Worm (Caenorhabditis elegans) whole organism, L4 larva: Measurements from ENCODE around the gene dhs-14.

ENCODE experiments used
- F26F4.8 ChIP-seq: fragments of 200-800 bp; sonication (Bioruptor generic); conservative IDR thresholded peaks from 2 replicates; pipeline ENCODE4 v1.3.6; 2022; ENCODE audit warnings: missing genetic modification characterization, missing compliant biosample characterization
- F44E2.7 ChIP-seq: fragments of 200-800 bp; sonication (Bioruptor generic); IDR thresholded peaks from 2 replicates; pipeline ENCODE4 v2.1.2; 2022; ENCODE audit warnings: missing genetic modification characterization, missing compliant biosample characterization
- F49E8.2 ChIP-seq: sonication (generic microtip); optimal IDR thresholded peaks from 2 replicates; lab custom pipeline; 2016; ENCODE audit warnings: missing compliant biosample characterization, mild to moderate bottlenecking, missing genetic modification characterization, borderline replicate concordance
- R02D3.7 ChIP-seq: fragments of 150-350 bp; sonication (generic microtip); optimal IDR thresholded peaks from 3 replicates; lab custom pipeline; 2014; ENCODE audit warnings: missing biosample characterization, missing genetic modification characterization
- Y105C5A.15 ChIP-seq: fragments of 200-800 bp; sonication (Bioruptor generic); IDR thresholded peaks from 2 replicates; pipeline ENCODE4 v1.3.6; 2022; ENCODE audit warnings: missing genetic modification characterization, missing compliant biosample characterization
- Y48G9A.11 ChIP-seq: fragments of 200-800 bp; sonication (Bioruptor generic); IDR thresholded peaks from 2 replicates; pipeline ENCODE4 v1.3.6; 2022; ENCODE audit warnings: missing genetic modification reagents, missing genetic modification characterization, missing compliant biosample characterization
- Y5F2A.4 ChIP-seq: fragments of 200-800 bp; sonication (Bioruptor generic); optimal IDR thresholded peaks from 2 replicates; lab custom pipeline; 2018; ENCODE audit warnings: mild to moderate bottlenecking, missing genetic modification characterization, missing compliant biosample characterization
- ZK546.5 ChIP-seq, 2 experiments: sonication (generic microtip); optimal IDR thresholded peaks; 2 replicates each; lab custom pipeline; 2017; ENCODE audit warnings: missing biosample characterization in 2 of 2, missing genetic modification characterization in 2 of 2
- attf-4 ChIP-seq: sonication (generic microtip); optimal IDR thresholded peaks from 3 replicates; lab custom pipeline; 2017; ENCODE audit warnings: missing biosample characterization, missing genetic modification characterization
- ceh-28 ChIP-seq: fragments of 150-350 bp; optimal IDR thresholded peaks from 2 replicates; lab custom pipeline; 2014; ENCODE audit warnings: missing biosample characterization, missing genetic modification reagents, missing genetic modification characterization
- ceh-44 ChIP-seq: fragments of 200-800 bp; sonication (Bioruptor generic); IDR thresholded peaks from 2 replicates; pipeline ENCODE4 v1.3.6; 2022; ENCODE audit warnings: missing genetic modification reagents, missing genetic modification characterization, missing compliant biosample characterization
- ceh-82 ChIP-seq: sonication (generic microtip); optimal IDR thresholded peaks from 2 replicates; lab custom pipeline; 2017; ENCODE audit warnings: missing biosample characterization, missing genetic modification characterization
- daf-16 ChIP-seq, 3 experiments: sonication (generic microtip); optimal IDR thresholded peaks; 2 replicates each; lab custom pipeline; 2016 to 2017; ENCODE audit warnings: missing genetic modification characterization in 3 of 3, missing genetic modification reagents in 3 of 3, mild to moderate bottlenecking in 2 of 3, missing compliant biosample characterization in 2 of 3, missing biosample characterization in 1 of 3, moderate library complexity in 1 of 3
- daf-8 ChIP-seq: fragments of 200-800 bp; sonication (Bioruptor generic); IDR thresholded peaks from 2 replicates; pipeline ENCODE4 v1.3.6; 2022; ENCODE audit warnings: missing genetic modification characterization, missing compliant biosample characterization
- dmd-6 ChIP-seq: fragments of 200-800 bp; sonication (Bioruptor generic); IDR thresholded peaks from 2 replicates; pipeline ENCODE4 v1.3.6; 2022; ENCODE audit warnings: missing genetic modification reagents, missing genetic modification characterization, missing compliant biosample characterization
- dve-1 ChIP-seq: sonication (generic microtip); optimal IDR thresholded peaks from 2 replicates; lab custom pipeline; 2017; ENCODE audit warnings: antibody characterized with exemption, mild to moderate bottlenecking, missing genetic modification characterization, missing compliant biosample characterization; ENCODE audit not compliant: insufficient read depth
- egl-43 ChIP-seq: fragments of 200-800 bp; sonication (Bioruptor generic); IDR thresholded peaks from 2 replicates; pipeline ENCODE4 v1.3.6; 2022; ENCODE audit warnings: missing genetic modification reagents, missing genetic modification characterization, missing compliant biosample characterization
- jun-1 ChIP-seq: fragments of 150-350 bp; optimal IDR thresholded peaks from 2 replicates; lab custom pipeline; 2014; ENCODE audit warnings: missing biosample characterization, missing genetic modification reagents, missing genetic modification characterization
- lir-3 ChIP-seq: sonication (generic microtip); optimal IDR thresholded peaks from 2 replicates; lab custom pipeline; 2016; ENCODE audit warnings: mild to moderate bottlenecking, missing genetic modification characterization, missing compliant biosample characterization
- mdt-29 ChIP-seq: fragments of 200-800 bp; sonication (Bioruptor generic); IDR thresholded peaks from 2 replicates; pipeline ENCODE4 v1.3.6; 2022; ENCODE audit warnings: missing genetic modification reagents, missing genetic modification characterization, missing compliant biosample characterization
- mep-1 ChIP-seq: fragments of 150-350 bp; sonication (generic microtip); optimal IDR thresholded peaks from 3 replicates; lab custom pipeline; 2014; ENCODE audit warnings: missing biosample characterization, missing genetic modification characterization
- mxl-2 ChIP-seq: fragments of 200-800 bp; sonication (Bioruptor generic); conservative IDR thresholded peaks from 2 replicates; pipeline ENCODE4 v1.3.6; 2022; ENCODE audit warnings: missing genetic modification reagents, missing genetic modification characterization, missing compliant biosample characterization
- nhr-102 ChIP-seq: sonication (generic microtip); optimal IDR thresholded peaks from 2 replicates; lab custom pipeline; 2016; ENCODE audit warnings: mild to moderate bottlenecking, missing genetic modification characterization, moderate library complexity, missing compliant biosample characterization
- nhr-111 ChIP-seq: fragments of 200-800 bp; sonication (Bioruptor generic); optimal IDR thresholded peaks from 2 replicates; lab custom pipeline; 2018; ENCODE audit warnings: mild to moderate bottlenecking, missing genetic modification characterization, missing compliant biosample characterization
- nhr-28 ChIP-seq: fragments of 150-350 bp; optimal IDR thresholded peaks from 2 replicates; lab custom pipeline; 2014; ENCODE audit warnings: missing biosample characterization, missing genetic modification characterization
- nhr-42 ChIP-seq: fragments of 200-800 bp; sonication (Bioruptor generic); IDR thresholded peaks from 2 replicates; pipeline ENCODE4 v1.3.6; 2022; ENCODE audit warnings: missing genetic modification characterization, missing compliant biosample characterization
- nhr-6 ChIP-seq: fragments of 150-350 bp; optimal IDR thresholded peaks from 2 replicates; lab custom pipeline; 2014; ENCODE audit warnings: missing biosample characterization, missing genetic modification characterization
- pha-4 ChIP-seq, 2 experiments: fragments of 150-350 bp in 1 of 2; fragments of 200-800 bp in 1 of 2; sonication (Bioruptor generic) in 1 of 2; IDR thresholded peaks in 1 of 2; optimal IDR thresholded peaks in 1 of 2; 2 replicates each; pipeline versions ENCODE4 v1.3.6 to Lab custom; 2014 to 2022; ENCODE audit warnings: missing genetic modification characterization in 2 of 2, missing genetic modification reagents in 2 of 2, missing biosample characterization in 1 of 2, missing compliant biosample characterization in 1 of 2
- php-3 ChIP-seq: fragments of 200-800 bp; sonication (Bioruptor generic); IDR thresholded peaks from 2 replicates; pipeline ENCODE4 v1.3.6; 2022; ENCODE audit warnings: missing genetic modification reagents, missing genetic modification characterization, missing compliant biosample characterization
- pqm-1 ChIP-seq: sonication (generic microtip); optimal IDR thresholded peaks from 2 replicates; lab custom pipeline; 2017; ENCODE audit warnings: missing biosample characterization, missing genetic modification characterization
- saeg-2 ChIP-seq: fragments of 200-800 bp; sonication (Bioruptor generic); IDR thresholded peaks from 2 replicates; pipeline ENCODE4 v1.3.6; 2022; ENCODE audit warnings: missing genetic modification reagents, missing genetic modification characterization, missing compliant biosample characterization
- set-16 ChIP-seq: fragments of 200-800 bp; sonication (Bioruptor generic); IDR thresholded peaks from 2 replicates; pipeline ENCODE4 v1.3.6; 2022; ENCODE audit warnings: missing genetic modification reagents, missing genetic modification characterization, missing compliant biosample characterization
- skn-1 ChIP-seq: fragments of 150-350 bp; optimal IDR thresholded peaks from 2 replicates; lab custom pipeline; 2014; ENCODE audit warnings: missing biosample characterization, missing genetic modification characterization
- snpc-1.2 ChIP-seq: fragments of 200-800 bp; sonication (Bioruptor generic); IDR thresholded peaks from 2 replicates; pipeline ENCODE4 v1.3.6; 2022; ENCODE audit warnings: missing genetic modification reagents, missing genetic modification characterization, missing compliant biosample characterization
- spr-3 ChIP-seq: fragments of 200-800 bp; sonication (Bioruptor generic); optimal IDR thresholded peaks from 2 replicates; lab custom pipeline; 2018; ENCODE audit warnings: mild to moderate bottlenecking, missing genetic modification characterization, missing compliant biosample characterization
- unc-62 ChIP-seq, 3 experiments: fragments of 150-350 bp in 1 of 3; sonication (generic microtip); optimal IDR thresholded peaks in 2 of 3; peaks in 1 of 3; 1 replicate in 1 of 3; 2 replicates in 2 of 3; lab custom pipeline; 2014 to 2017; ENCODE audit warnings: missing biosample characterization in 3 of 3, missing genetic modification characterization in 3 of 3, missing genetic modification reagents in 3 of 3, missing genotype in 1 of 3
- vab-7 ChIP-seq: fragments of 200-800 bp; sonication (Bioruptor generic); IDR thresholded peaks from 2 replicates; pipeline ENCODE4 v1.3.6; 2022; ENCODE audit warnings: missing genetic modification reagents, missing genetic modification characterization, missing compliant biosample characterization
- zfp-3 ChIP-seq: fragments of 200-800 bp; sonication (Bioruptor generic); conservative IDR thresholded peaks from 2 replicates; pipeline ENCODE4 v1.3.6; 2022; ENCODE audit warnings: missing genetic modification reagents, missing genetic modification characterization, missing compliant biosample characterization
- ztf-11 ChIP-seq: fragments of 150-350 bp; optimal IDR thresholded peaks from 2 replicates; lab custom pipeline; 2014; ENCODE audit warnings: missing biosample characterization, missing genetic modification characterization

dhs-14 gene

ce11 chrV:2767465-2767864 lies 2.5 kb upstream of the dhs-14 start, which contains the start of gene R05D8.9:
Gene R05D8.9 (minus strand): TSS chrV:2767565.
- no peak for TF ChIP-seq egl-43 (GFP tag; lab: Robert Waterston, UW)
- no peak for TF ChIP-seq nhr-42 (GFP tag; lab: Robert Waterston, UW)
- no peak; the same call in 1 of the 2 replicates for TF ChIP-seq dmd-6 (GFP tag; lab: Robert Waterston, UW)
- no peak for TF ChIP-seq mep-1 (tag; lab: Kevin White, UChicago)
- no peak for TF ChIP-seq F44E2.7 (GFP tag; lab: Robert Waterston, UW)
- TF ChIP-seq mxl-2 (GFP tag; lab: Robert Waterston, UW): no peak
- TF ChIP-seq zfp-3 (GFP tag; lab: Robert Waterston, UW): no peak
- no peak for TF ChIP-seq ceh-28 (tag; lab: Kevin White, UChicago)
- TF ChIP-seq F26F4.8: no peak
- peak in 1 of 2 experiments; percentile 64 for TF ChIP-seq unc-62 (GFP tag; optimal IDR thresholded peaks at IDR 0.05 in 1 of 2; lab: Kevin White, UChicago)
- no peak for TF ChIP-seq unc-62 (tag; optimal IDR thresholded peaks at IDR 0.05; lab: Kevin White, UChicago)
- no peak for TF ChIP-seq ZK546.5 (tag; optimal IDR thresholded peaks at IDR 0.05; lab: Kevin White, UChicago)
- TF ChIP-seq saeg-2 (GFP tag; lab: Robert Waterston, UW): no peak
- no peak for TF ChIP-seq jun-1 (tag; lab: Kevin White, UChicago)
- TF ChIP-seq pha-4 (GFP tag; IDR thresholded peaks at IDR 0.05; lab: Robert Waterston, UW): no peak
- TF ChIP-seq pha-4 (tag; optimal IDR thresholded peaks at IDR 0.05; lab: Kevin White, UChicago): no peak
- no peak for TF ChIP-seq php-3 (GFP tag; lab: Robert Waterston, UW)
- TF ChIP-seq nhr-28 (tag; lab: Kevin White, UChicago): peak; percentile 78

ce11 chrV:2763105-2763504 lies 1.9 kb downstream of the dhs-14 start, which contains the start of gene R05D8.7:
Gene R05D8.7 (minus strand): TSS chrV:2763208.
- TF ChIP-seq nhr-28 (tag; lab: Kevin White, UChicago) (peak; percentile 54), pqm-1 (tag; lab: Kevin White, UChicago) (no peak)

- TF ChIP-seq Y105C5A.15 (GFP tag; lab: Robert Waterston, UW) (no peak), attf-4 (no peak), set-16 (peak; percentile 66), vab-7 (GFP tag; lab: Robert Waterston, UW) (no peak)
Measured at ce11 chrV:2761470-2761869, 3.5 kb downstream of the dhs-14 start.

ce11 chrV:2759456-2759855 lies 5.5 kb downstream of the dhs-14 start, which contains the start of gene srg-58:
Gene srg-58 (minus strand): TSS chrV:2759556.
- no peak for TF ChIP-seq F44E2.7 (GFP tag; lab: Robert Waterston, UW)
- TF ChIP-seq daf-8 (GFP tag; lab: Robert Waterston, UW): no peak
- TF ChIP-seq dve-1 (tag; lab: Kevin White, UChicago): no peak
- TF ChIP-seq Y105C5A.15 (GFP tag; lab: Robert Waterston, UW): no peak
- no peak for TF ChIP-seq nhr-111 (GFP tag; lab: Kevin White, UChicago)
- no peak for TF ChIP-seq F49E8.2
- TF ChIP-seq unc-62 (GFP tag; optimal IDR thresholded peaks at IDR 0.05 in 1 of 2; lab: Kevin White, UChicago): no peak
- no peak for TF ChIP-seq unc-62 (tag; optimal IDR thresholded peaks at IDR 0.05; lab: Kevin White, UChicago)
- TF ChIP-seq nhr-102 (tag; lab: Kevin White, UChicago): no peak
- no peak for TF ChIP-seq zfp-3 (GFP tag; lab: Robert Waterston, UW)
- no peak for TF ChIP-seq R02D3.7
- no peak for TF ChIP-seq daf-16 (GFP tag; optimal IDR thresholded peaks at IDR 0.05; lab: Kevin White, UChicago)
- TF ChIP-seq daf-16 (tag; optimal IDR thresholded peaks at IDR 0.05; lab: Kevin White, UChicago): no peak
- no peak for TF ChIP-seq snpc-1.2 (GFP tag; lab: Robert Waterston, UW)
- TF ChIP-seq Y48G9A.11 (GFP tag; lab: Robert Waterston, UW): no peak

ce11 chrV:2758437-2758836 lies 6.6 kb downstream of the dhs-14 start:
- TF ChIP-seq Y5F2A.4 (no peak), ztf-11 (no peak), ceh-82 (tag; lab: Kevin White, UChicago) (no peak), mdt-29 (no peak), set-16 (peak; percentile 55), nhr-6 (no peak), skn-1 (tag; lab: Kevin White, UChicago) (no peak), egl-43 (GFP tag; lab: Robert Waterston, UW) (no peak), F49E8.2 (no peak), spr-3 (no peak), lir-3 (tag; lab: Kevin White, UChicago) (no peak), F26F4.8 (0 out of 2 replicates have a peak, but pooled peaks have one; percentile 32), ceh-44 (0 out of 2 replicates have a peak, but pooled peaks have one; percentile 8)
